Fruit fly (Drosophila melanogaster) whole organism, embryonic: ENCODE measurements around the gene CG7974.

Experiments used
- Abd-B ChIP-seq: fragments of 200-800 bp; sonication (Bioruptor generic); optimal IDR thresholded peaks from 2 replicates; lab custom pipeline; 2018; ENCODE audit warnings: missing biosample characterization, mild to moderate bottlenecking, missing genetic modification characterization, moderate library complexity
- Ada2b ChIP-seq: fragments of 200-800 bp; sonication (Bioruptor generic); IDR thresholded peaks from 2 replicates; pipeline ENCODE4 v1.3.6; 2022; ENCODE audit warnings: missing biosample characterization, missing genetic modification characterization
- Aef1 ChIP-seq: fragments of 200-800 bp; sonication (Bioruptor generic); IDR thresholded peaks from 3 replicates; pipeline ENCODE4 v1.3.6; 2022; ENCODE audit warnings: missing biosample characterization, missing genetic modification characterization
- Bdp1 ChIP-seq: fragments of 200-800 bp; sonication (Bioruptor generic); optimal IDR thresholded peaks from 3 replicates; lab custom pipeline; 2016; ENCODE audit warnings: missing biosample characterization, missing genetic modification characterization
- CG10979 ChIP-seq: fragments of 200-800 bp; sonication (Bioruptor generic); optimal IDR thresholded peaks from 2 replicates; lab custom pipeline; 2018; ENCODE audit warnings: missing biosample characterization, mild to moderate bottlenecking, missing genetic modification characterization, moderate library complexity
- CG12155 ChIP-seq: fragments of 200-800 bp; sonication (Bioruptor generic); optimal IDR thresholded peaks from 3 replicates; lab custom pipeline; 2016; ENCODE audit warnings: missing biosample characterization, missing genetic modification characterization
- CG14050 ChIP-seq: fragments of 200-800 bp; sonication (Bioruptor generic); IDR thresholded peaks from 3 replicates; pipeline ENCODE4 v1.3.6; 2022; ENCODE audit warnings: missing biosample characterization, missing genetic modification characterization
- CG14441 ChIP-seq: fragments of 200-800 bp; sonication (Bioruptor generic); IDR thresholded peaks from 2 replicates; pipeline ENCODE4 v1.3.6; 2022; ENCODE audit warnings: missing biosample characterization, missing genetic modification characterization
- CG14710 ChIP-seq: fragments of 200-800 bp; sonication (Bioruptor generic); optimal IDR thresholded peaks from 3 replicates; lab custom pipeline; 2019; ENCODE audit warnings: missing biosample characterization, mild to moderate bottlenecking, missing genetic modification characterization, moderate library complexity
- CG17186 ChIP-seq: fragments of 200-800 bp; sonication (Bioruptor generic); optimal IDR thresholded peaks from 3 replicates; lab custom pipeline; 2017; ENCODE audit warnings: missing biosample characterization, missing genetic modification reagents, missing genetic modification characterization
- CG17568 ChIP-seq: fragments of 200-800 bp; sonication (Bioruptor generic); optimal IDR thresholded peaks from 2 replicates; lab custom pipeline; 2018; ENCODE audit warnings: missing biosample characterization, mild to moderate bottlenecking, missing genetic modification characterization, moderate library complexity
- CG17912 ChIP-seq: fragments of 200-800 bp; sonication (Bioruptor generic); optimal IDR thresholded peaks from 2 replicates; lab custom pipeline; 2018; ENCODE audit warnings: missing biosample characterization, mild to moderate bottlenecking, missing genetic modification characterization
- CG2889 ChIP-seq: fragments of 200-800 bp; sonication (Bioruptor generic); IDR thresholded peaks from 3 replicates; pipeline ENCODE4 v1.3.6; 2022; ENCODE audit warnings: missing biosample characterization, missing genetic modification characterization
- CG32767 ChIP-seq: fragments of 200-800 bp; sonication (Bioruptor generic); IDR thresholded peaks from 2 replicates; pipeline ENCODE4 v1.3.6; 2022; ENCODE audit warnings: missing biosample characterization, missing genetic modification characterization
- CG3847 ChIP-seq: fragments of 200-800 bp; sonication (Bioruptor generic); IDR thresholded peaks from 2 replicates; pipeline ENCODE4 v1.3.6; 2022; ENCODE audit warnings: missing biosample characterization, missing genetic modification characterization
- CG42726 ChIP-seq: fragments of 200-800 bp; sonication (Bioruptor generic); IDR thresholded peaks from 2 replicates; pipeline ENCODE4 v1.3.6; 2022; ENCODE audit warnings: missing biosample characterization, missing genetic modification characterization; ENCODE audit not compliant: partially characterized antibody
- CG4360 ChIP-seq: fragments of 200-800 bp; sonication (Bioruptor generic); IDR thresholded peaks from 2 replicates; pipeline ENCODE4 v1.3.6; 2022; ENCODE audit warnings: missing biosample characterization, missing genetic modification characterization
- CG6175 ChIP-seq: fragments of 200-800 bp; sonication (Bioruptor generic); IDR thresholded peaks from 3 replicates; pipeline ENCODE4 v1.3.6; 2022; ENCODE audit warnings: missing biosample characterization, missing genetic modification characterization
- CG7271 ChIP-seq: fragments of 200-800 bp; sonication (Bioruptor generic); optimal IDR thresholded peaks from 2 replicates; lab custom pipeline; 2018; ENCODE audit warnings: missing biosample characterization, mild to moderate bottlenecking, missing genetic modification characterization, moderate library complexity
- CG8359 ChIP-seq: fragments of 200-800 bp; sonication (Bioruptor generic); optimal IDR thresholded peaks from 2 replicates; lab custom pipeline; 2017; ENCODE audit warnings: missing biosample characterization, mild to moderate bottlenecking, missing genetic modification characterization, borderline replicate concordance
- CG8388 ChIP-seq: fragments of 200-800 bp; sonication (Bioruptor generic); optimal IDR thresholded peaks from 2 replicates; lab custom pipeline; 2019; ENCODE audit warnings: missing biosample characterization, mild to moderate bottlenecking, missing genetic modification characterization, moderate library complexity
- CG9215 ChIP-seq: fragments of 200-800 bp; sonication (Bioruptor generic); IDR thresholded peaks from 2 replicates; pipeline ENCODE4 v1.3.6; 2022; ENCODE audit warnings: missing biosample characterization, missing genetic modification characterization
- CG9876 ChIP-seq: fragments of 200-800 bp; sonication (Bioruptor generic); optimal IDR thresholded peaks from 2 replicates; lab custom pipeline; 2016; ENCODE audit warnings: missing biosample characterization, missing genetic modification characterization
- CTCF ChIP-seq: fragments of 200-800 bp; sonication (Bioruptor generic); optimal IDR thresholded peaks from 2 replicates; lab custom pipeline; 2017; ENCODE audit warnings: missing biosample characterization, mild to moderate bottlenecking, missing genetic modification characterization, moderate library complexity
- CrebB ChIP-seq: fragments of 200-800 bp; sonication (Bioruptor generic); optimal IDR thresholded peaks from 3 replicates; lab custom pipeline; 2018; ENCODE audit warnings: missing biosample characterization, mild to moderate bottlenecking, missing genetic modification characterization
- Dip2 ChIP-seq: fragments of 200-800 bp; sonication (Bioruptor generic); IDR thresholded peaks from 2 replicates; pipeline ENCODE4 v1.3.6; 2022; ENCODE audit warnings: missing biosample characterization, missing genetic modification characterization
- Doc3 ChIP-seq: fragments of 200-800 bp; sonication (Bioruptor generic); IDR thresholded peaks from 3 replicates; pipeline ENCODE4 v1.3.6; 2022; ENCODE audit warnings: missing biosample characterization, missing genetic modification characterization; ENCODE audit not compliant: partially characterized antibody
- HLH4C ChIP-seq: fragments of 200-800 bp; sonication (Bioruptor generic); IDR thresholded peaks from 3 replicates; pipeline ENCODE4 v1.3.6; 2022; ENCODE audit warnings: missing biosample characterization, missing genetic modification characterization; ENCODE audit not compliant: partially characterized antibody
- MBD-R2 ChIP-seq: fragments of 200-800 bp; sonication (Bioruptor generic); IDR thresholded peaks from 2 replicates; pipeline ENCODE4 v1.3.6; 2022; ENCODE audit warnings: missing biosample characterization, missing genetic modification characterization
- MESR4 ChIP-seq: fragments of 200-800 bp; sonication (Bioruptor generic); optimal IDR thresholded peaks from 2 replicates; lab custom pipeline; 2018; ENCODE audit warnings: missing biosample characterization, mild to moderate bottlenecking, missing genetic modification characterization, moderate library complexity
- ara ChIP-seq: fragments of 200-800 bp; sonication (Bioruptor generic); IDR thresholded peaks from 2 replicates; pipeline ENCODE4 v1.3.6; 2022; ENCODE audit warnings: missing biosample characterization, missing genetic modification characterization
- ash1 ChIP-seq: fragments of 200-800 bp; sonication (Bioruptor generic); optimal IDR thresholded peaks from 2 replicates; lab custom pipeline; 2018; ENCODE audit warnings: missing biosample characterization, mild to moderate bottlenecking, missing genetic modification characterization
- cas ChIP-seq: fragments of 200-800 bp; sonication (Bioruptor generic); IDR thresholded peaks from 2 replicates; pipeline ENCODE4 v1.3.6; 2022; ENCODE audit warnings: missing biosample characterization, missing genetic modification characterization
- chinmo ChIP-seq: fragments of 200-800 bp; sonication (Bioruptor generic); IDR thresholded peaks from 4 replicates; pipeline ENCODE4 v1.3.6; 2022; ENCODE audit warnings: missing biosample characterization, missing genetic modification characterization; ENCODE audit not compliant: partially characterized antibody
- dan ChIP-seq: fragments of 200-800 bp; sonication (Bioruptor generic); IDR thresholded peaks from 2 replicates; pipeline ENCODE4 v1.3.6; 2022; ENCODE audit warnings: missing biosample characterization, missing genetic modification characterization
- dpn ChIP-seq, 2 experiments: fragments of 200-800 bp; sonication (Bioruptor generic); optimal IDR thresholded peaks; 3 replicates each; lab custom pipeline; 2016; ENCODE audit warnings: missing biosample characterization in 2 of 2, missing genetic modification characterization in 2 of 2
- dysf ChIP-seq: fragments of 200-800 bp; sonication (Bioruptor generic); IDR thresholded peaks from 3 replicates; pipeline ENCODE4 v1.3.6; 2022; ENCODE audit warnings: missing biosample characterization, missing genetic modification characterization
- fd96Cb ChIP-seq: fragments of 200-800 bp; sonication (Bioruptor generic); optimal IDR thresholded peaks from 2 replicates; lab custom pipeline; 2018; ENCODE audit warnings: missing biosample characterization, mild to moderate bottlenecking, missing genetic modification characterization, moderate library complexity
- fru ChIP-seq: fragments of >200 bp; optimal IDR thresholded peaks from 2 replicates; lab custom pipeline; 2017
- gsb-n ChIP-seq: fragments of 200-800 bp; sonication (Bioruptor generic); optimal IDR thresholded peaks from 3 replicates; lab custom pipeline; 2018; ENCODE audit warnings: missing biosample characterization, mild to moderate bottlenecking, missing genetic modification characterization
- hb ChIP-seq: fragments of 200-800 bp; sonication (Bioruptor generic); IDR thresholded peaks from 3 replicates; pipeline ENCODE4 v1.3.6; 2022; ENCODE audit warnings: missing biosample characterization, missing genetic modification characterization; ENCODE audit not compliant: partially characterized antibody
- hbn ChIP-seq: fragments of 200-800 bp; sonication (Bioruptor generic); IDR thresholded peaks from 2 replicates; pipeline ENCODE4 v1.3.6; 2022; ENCODE audit warnings: missing biosample characterization, missing genetic modification characterization; ENCODE audit not compliant: partially characterized antibody
- ken ChIP-seq: fragments of 200-800 bp; sonication (Bioruptor generic); IDR thresholded peaks from 3 replicates; pipeline ENCODE4 v1.3.6; 2022; ENCODE audit warnings: missing biosample characterization, missing genetic modification characterization
- lab ChIP-seq: fragments of 200-800 bp; sonication (Bioruptor generic); optimal IDR thresholded peaks from 3 replicates; lab custom pipeline; 2017; ENCODE audit warnings: missing biosample characterization, missing genetic modification characterization, mild to moderate bottlenecking, moderate library complexity, missing genetic modification reagents
- lbe ChIP-seq: fragments of 200-800 bp; sonication (Bioruptor generic); optimal IDR thresholded peaks from 2 replicates; lab custom pipeline; 2016; ENCODE audit warnings: missing biosample characterization, mild to moderate bottlenecking, missing genetic modification characterization
- odd ChIP-seq: fragments of 200-800 bp; sonication (Bioruptor generic); optimal IDR thresholded peaks from 2 replicates; lab custom pipeline; 2017; ENCODE audit warnings: missing biosample characterization, mild to moderate bottlenecking, missing genetic modification characterization
- onecut ChIP-seq: fragments of 200-800 bp; sonication (Bioruptor generic); IDR thresholded peaks from 2 replicates; pipeline ENCODE4 v1.3.6; 2022; ENCODE audit warnings: missing biosample characterization, missing genetic modification characterization
- pho ChIP-seq: fragments of 200-800 bp; sonication (Bioruptor generic); optimal IDR thresholded peaks from 2 replicates; lab custom pipeline; 2016; ENCODE audit warnings: missing biosample characterization, missing genetic modification characterization
- phol ChIP-seq: fragments of 200-800 bp; sonication (Bioruptor generic); optimal IDR thresholded peaks from 3 replicates; lab custom pipeline; 2018; ENCODE audit warnings: missing biosample characterization, mild to moderate bottlenecking, missing genetic modification characterization, moderate library complexity
- wdn ChIP-seq: fragments of 200-800 bp; sonication (Bioruptor generic); IDR thresholded peaks from 2 replicates; pipeline ENCODE4 v1.3.6; 2022; ENCODE audit warnings: missing biosample characterization, missing genetic modification characterization
- z ChIP-seq: fragments of 200-800 bp; sonication (Bioruptor generic); IDR thresholded peaks from 3 replicates; pipeline ENCODE4 v1.3.6; 2022; ENCODE audit warnings: missing biosample characterization, missing genetic modification characterization

CG7974 gene

DNA sequence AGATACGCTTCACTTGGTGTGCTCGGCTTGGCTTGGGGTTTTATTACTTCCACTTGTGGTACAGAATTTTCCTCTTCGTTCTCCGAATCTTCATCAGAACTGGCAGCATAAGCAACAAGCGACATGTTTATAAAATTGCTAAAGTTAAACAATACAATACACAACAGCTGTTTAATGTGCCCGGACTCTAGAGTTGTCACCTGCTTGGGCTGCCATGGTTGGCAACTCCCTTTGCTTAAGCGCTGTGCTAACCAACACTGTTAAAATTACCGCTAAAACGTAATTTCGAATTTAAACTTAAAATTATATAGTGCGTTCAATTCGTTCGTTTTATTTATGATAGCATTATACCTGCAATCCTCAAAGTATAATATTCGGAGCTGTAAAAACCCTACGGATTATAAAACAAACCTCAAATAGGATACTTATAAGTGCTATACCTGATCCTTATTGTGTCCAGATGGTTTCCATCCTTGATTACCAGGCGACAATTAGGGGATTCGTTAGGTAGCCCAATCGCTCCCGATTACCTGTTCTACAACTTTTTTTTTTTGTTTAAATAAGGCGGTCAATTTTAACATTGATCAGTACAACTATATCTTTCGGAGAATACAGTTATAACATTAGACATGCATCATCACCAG, 17.5 kb upstream of the CG7974 start, which contains the start of the genes CG17249 and Bro (continued):
- no peak for TF ChIP-seq dan (GFP tag; lab: Robert Waterston, UW)
- no peak for TF ChIP-seq lab (GFP tag; lab: Kevin White, UChicago)
- no peak for TF ChIP-seq wdn (GFP tag; lab: Robert Waterston, UW)
- TF ChIP-seq CG2889 (GFP tag; lab: Robert Waterston, UW) = no peak
- no peak for TF ChIP-seq fru (lab: Kevin White, UChicago)
- TF ChIP-seq CG14441 (GFP tag; lab: Robert Waterston, UW) = no peak
- peak; percentile 48 for TF ChIP-seq Bdp1 (GFP tag; lab: Kevin White, UChicago)
- TF ChIP-seq CG8359 (GFP tag; lab: Kevin White, UChicago) = no peak
- no peak for TF ChIP-seq onecut (GFP tag; lab: Robert Waterston, UW)
- no peak for TF ChIP-seq dysf (GFP tag; lab: Robert Waterston, UW)
- no peak for TF ChIP-seq Ada2b (GFP tag; lab: Robert Waterston, UW)
- no peak for TF ChIP-seq Aef1 (GFP tag; lab: Robert Waterston, UW)
- TF ChIP-seq HLH4C (GFP tag; lab: Robert Waterston, UW) = no peak
- peak; percentile 49 for TF ChIP-seq CG17186 (GFP tag; lab: Kevin White, UChicago)
- TF ChIP-seq fd96Cb = no peak
- no peak for TF ChIP-seq lbe (GFP tag; lab: Kevin White, UChicago)
- no peak for TF ChIP-seq Dip2 (GFP tag; lab: Robert Waterston, UW)
- no peak for TF ChIP-seq gsb-n (tag; lab: Kevin White, UChicago)
- TF ChIP-seq CG12155 (GFP tag; lab: Kevin White, UChicago) = peak; percentile 43
- TF ChIP-seq CG14050 (GFP tag; lab: Robert Waterston, UW) = no peak
- no peak for TF ChIP-seq CG9215
- peak; percentile 41 to 64 for TF ChIP-seq dpn (GFP tag; optimal IDR thresholded peaks at IDR 0.05; lab: Kevin White, UChicago)
- TF ChIP-seq CG10979 (tag; lab: Kevin White, UChicago) = no peak
- TF ChIP-seq Abd-B = no peak
- 0 out of 2 replicates have a peak, but pooled peaks have one; percentile 11 for TF ChIP-seq CG32767 (GFP tag; lab: Robert Waterston, UW)
- TF ChIP-seq chinmo (GFP tag; lab: Robert Waterston, UW) = peak; percentile 53; the same call in 1 of the 4 replicates
- no peak for TF ChIP-seq CG9876
- no peak for TF ChIP-seq hb (GFP tag; lab: Robert Waterston, UW)
- TF ChIP-seq odd (GFP tag; lab: Kevin White, UChicago) = no peak
- TF ChIP-seq pho (GFP tag; lab: Kevin White, UChicago) = peak; percentile 50
- TF ChIP-seq CG7271 (tag; lab: Kevin White, UChicago) = no peak
- peak; percentile 78 for TF ChIP-seq MESR4 (GFP tag; lab: Kevin White, UChicago)
- TF ChIP-seq Doc3 = 0 out of 3 replicates have a peak, but pooled peaks have one; percentile 21
- no peak for TF ChIP-seq CrebB
- TF ChIP-seq hbn (GFP tag; lab: Robert Waterston, UW) = no peak
- TF ChIP-seq ara (GFP tag; lab: Robert Waterston, UW) = no peak
- TF ChIP-seq CG6175 = no peak
- TF ChIP-seq CG4360 (GFP tag; lab: Robert Waterston, UW) = no peak
- no peak for TF ChIP-seq cas (GFP tag; lab: Robert Waterston, UW)
- TF ChIP-seq MBD-R2 = peak; percentile 97
- TF ChIP-seq ken (GFP tag; lab: Robert Waterston, UW) = peak; percentile 69
- no peak for TF ChIP-seq z (GFP tag; lab: Robert Waterston, UW)
- peak; percentile 71 for TF ChIP-seq CG14710
- TF ChIP-seq CG8388 = peak; percentile 92
- TF ChIP-seq phol (tag; lab: Kevin White, UChicago) = peak; percentile 37
- no peak for TF ChIP-seq CG42726 (GFP tag; lab: Robert Waterston, UW)
- no peak for TF ChIP-seq ash1 (GFP tag; lab: Kevin White, UChicago)
- TF ChIP-seq CG17912 (GFP tag; lab: Kevin White, UChicago) = no peak
- peak; percentile 93 for TF ChIP-seq CG3847
- TF ChIP-seq CG17568 (GFP tag; lab: Kevin White, UChicago) = no peak
- TF ChIP-seq CTCF (GFP tag; lab: Kevin White, UChicago) = no peak
